Fruit fly (Drosophila melanogaster) whole organism, pupa: ENCODE data around the gene sesB.

ENCODE experiments used
- CG10348 ChIP-seq: fragments of 200-800 bp; sonication (Bioruptor generic); IDR thresholded peaks from 2 replicates; pipeline ENCODE4 v1.3.6; 2022; ENCODE audit warnings: missing biosample characterization, missing genetic modification characterization
- CG12605 ChIP-seq: fragments of 200-800 bp; sonication (Bioruptor generic); IDR thresholded peaks from 2 replicates; pipeline ENCODE4 v1.3.6; 2022; ENCODE audit warnings: missing biosample characterization, missing genetic modification characterization
- CG13204 ChIP-seq: fragments of 200-800 bp; sonication (Bioruptor generic); optimal IDR thresholded peaks from 2 replicates; lab custom pipeline; 2018; ENCODE audit warnings: missing biosample characterization, mild to moderate bottlenecking, missing genetic modification characterization, moderate library complexity
- CG14655 ChIP-seq: fragments of 200-800 bp; sonication (Bioruptor generic); optimal IDR thresholded peaks from 3 replicates; lab custom pipeline; 2017; ENCODE audit warnings: mild to moderate bottlenecking, missing biosample characterization, missing genetic modification reagents, missing genetic modification characterization
- CG15710 ChIP-seq: fragments of 200-800 bp; sonication (Bioruptor generic); optimal IDR thresholded peaks from 2 replicates; lab custom pipeline; 2018; ENCODE audit warnings: missing biosample characterization, mild to moderate bottlenecking, missing genetic modification characterization, moderate library complexity
- CG17806 ChIP-seq: fragments of 200-800 bp; sonication (Bioruptor generic); optimal IDR thresholded peaks from 2 replicates; lab custom pipeline; 2018; ENCODE audit warnings: missing biosample characterization, mild to moderate bottlenecking, missing genetic modification characterization, moderate library complexity
- CG32121 ChIP-seq: fragments of 200-800 bp; sonication (Bioruptor generic); IDR thresholded peaks from 2 replicates; pipeline ENCODE4 v1.3.6; 2022; ENCODE audit warnings: missing biosample characterization, missing genetic modification characterization
- CG34367 ChIP-seq: fragments of 200-800 bp; sonication (Bioruptor generic); optimal IDR thresholded peaks from 2 replicates; lab custom pipeline; 2018; ENCODE audit warnings: missing biosample characterization, mild to moderate bottlenecking, missing genetic modification characterization
- CG4496 ChIP-seq: fragments of 200-800 bp; sonication (Bioruptor generic); IDR thresholded peaks from 3 replicates; pipeline ENCODE4 v1.3.6; 2022; ENCODE audit warnings: missing biosample characterization, missing genetic modification characterization
- CG8159 ChIP-seq: fragments of 200-800 bp; sonication (Bioruptor generic); optimal IDR thresholded peaks from 3 replicates; lab custom pipeline; 2018; ENCODE audit warnings: missing biosample characterization, mild to moderate bottlenecking, missing genetic modification characterization, moderate library complexity
- CG8301 ChIP-seq: fragments of 200-800 bp; sonication (Bioruptor generic); optimal IDR thresholded peaks from 2 replicates; lab custom pipeline; 2018; ENCODE audit warnings: missing biosample characterization, mild to moderate bottlenecking, missing genetic modification characterization
- CG9948 ChIP-seq: fragments of 200-800 bp; sonication (Bioruptor generic); optimal IDR thresholded peaks from 2 replicates; lab custom pipeline; 2018; ENCODE audit warnings: missing biosample characterization, mild to moderate bottlenecking, missing genetic modification characterization, moderate library complexity
- D1 ChIP-seq: fragments of 200-800 bp; sonication (Bioruptor generic); optimal IDR thresholded peaks from 2 replicates; lab custom pipeline; 2018; ENCODE audit warnings: missing biosample characterization, mild to moderate bottlenecking, missing genetic modification characterization, moderate library complexity
- EcR ChIP-seq: fragments of 200-800 bp; sonication (Bioruptor generic); optimal IDR thresholded peaks from 3 replicates; lab custom pipeline; 2019; ENCODE audit warnings: missing biosample characterization, missing genetic modification characterization, mild to moderate bottlenecking, moderate library complexity, missing genetic modification reagents
- Ets98B ChIP-seq: fragments of 200-800 bp; sonication (Bioruptor generic); IDR thresholded peaks from 2 replicates; pipeline ENCODE4 v1.3.6; 2022; ENCODE audit warnings: missing biosample characterization, missing genetic modification characterization
- Pif1A ChIP-seq: fragments of 200-800 bp; sonication (Bioruptor generic); optimal IDR thresholded peaks from 3 replicates; lab custom pipeline; 2016; ENCODE audit warnings: missing biosample characterization, missing genetic modification characterization
- Pif1B ChIP-seq: fragments of 200-800 bp; sonication (Bioruptor generic); optimal IDR thresholded peaks from 3 replicates; lab custom pipeline; 2016; ENCODE audit warnings: missing biosample characterization, missing genetic modification characterization
- Snoo ChIP-seq: fragments of 200-800 bp; sonication (Bioruptor generic); optimal IDR thresholded peaks from 3 replicates; lab custom pipeline; 2017; ENCODE audit warnings: missing biosample characterization, mild to moderate bottlenecking, missing genetic modification characterization, inconsistent platforms
- fd96Ca ChIP-seq: fragments of 200-800 bp; sonication (Bioruptor generic); IDR thresholded peaks from 3 replicates; pipeline ENCODE4 v1.3.6; 2022; ENCODE audit warnings: missing biosample characterization, missing genetic modification characterization
- gl ChIP-seq: fragments of 200-800 bp; sonication (Bioruptor generic); optimal IDR thresholded peaks from 2 replicates; lab custom pipeline; 2018; ENCODE audit warnings: missing biosample characterization, mild to moderate bottlenecking, missing genetic modification characterization
- rn ChIP-seq: fragments of 200-800 bp; sonication (Bioruptor generic); IDR thresholded peaks from 2 replicates; pipeline ENCODE4 v1.3.6; 2022; ENCODE audit warnings: missing biosample characterization, missing genetic modification characterization

sesB gene

DNA sequence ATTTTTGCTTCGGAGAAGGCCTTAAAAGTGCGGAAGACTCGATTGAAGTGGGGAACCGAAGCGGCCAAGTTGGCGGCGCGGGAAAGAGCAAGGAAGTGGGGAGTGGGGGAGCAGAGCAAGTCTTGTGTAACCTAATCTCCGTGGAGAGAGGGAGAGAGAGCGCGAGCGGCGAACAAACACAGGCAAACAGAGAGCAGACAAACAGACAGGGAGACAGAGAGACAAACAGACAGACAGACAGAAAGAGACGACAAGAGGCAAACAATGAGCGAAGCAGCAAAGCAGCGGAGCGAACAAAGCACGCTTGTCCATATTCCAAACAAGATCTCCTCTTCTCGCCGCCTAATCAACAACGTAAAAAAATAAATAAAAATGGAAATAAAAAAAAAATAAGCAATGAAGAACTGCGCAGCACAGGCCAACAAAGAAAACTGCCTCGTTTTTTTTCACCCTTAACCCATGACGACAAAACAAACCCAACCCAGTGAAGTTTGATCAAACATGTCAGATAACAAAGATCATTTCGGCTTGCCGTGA lies 47.9 kb downstream of the sesB start:
- peak; percentile 16 for TF ChIP-seq CG9948
- no peak for TF ChIP-seq CG14655
- peak; percentile 60; the same call in 1 of the 2 replicates for TF ChIP-seq CG12605 (GFP tag; lab: Robert Waterston, UW)
- TF ChIP-seq CG4496: no peak; the same call in 2 of the 3 replicates
- TF ChIP-seq CG34367 (tag; lab: Kevin White, UChicago): no peak
- peak; percentile 34 for TF ChIP-seq CG8159 (tag; lab: Kevin White, UChicago)
- TF ChIP-seq rn: no peak
- TF ChIP-seq CG13204 (GFP tag; lab: Kevin White, UChicago): peak; percentile 72
- peak; percentile 44; the same call in 1 of the 3 replicates for TF ChIP-seq fd96Ca (GFP tag; lab: Robert Waterston, UW)
- no peak for TF ChIP-seq Snoo (tag; lab: Kevin White, UChicago)
- TF ChIP-seq Pif1B (GFP tag; lab: Kevin White, UChicago): no peak
- peak; percentile 44 for TF ChIP-seq Pif1A (GFP tag; lab: Kevin White, UChicago)
- TF ChIP-seq D1 (tag; lab: Kevin White, UChicago): no peak
- TF ChIP-seq CG32121 (GFP tag; lab: Robert Waterston, UW): no peak
- TF ChIP-seq CG8301 (tag; lab: Kevin White, UChicago): no peak
- TF ChIP-seq Ets98B (GFP tag; lab: Robert Waterston, UW): peak; percentile 30; the same call in 1 of the 2 replicates
- TF ChIP-seq CG15710 (tag; lab: Kevin White, UChicago): peak; percentile 35
- no peak for TF ChIP-seq CG17806 (tag; lab: Kevin White, UChicago)
- TF ChIP-seq EcR (GFP tag; lab: Kevin White, UChicago): peak; percentile 25
- no peak for TF ChIP-seq CG10348 (GFP tag; lab: Robert Waterston, UW)
- peak; percentile 51 for TF ChIP-seq gl (tag; lab: Kevin White, UChicago)

DNA sequence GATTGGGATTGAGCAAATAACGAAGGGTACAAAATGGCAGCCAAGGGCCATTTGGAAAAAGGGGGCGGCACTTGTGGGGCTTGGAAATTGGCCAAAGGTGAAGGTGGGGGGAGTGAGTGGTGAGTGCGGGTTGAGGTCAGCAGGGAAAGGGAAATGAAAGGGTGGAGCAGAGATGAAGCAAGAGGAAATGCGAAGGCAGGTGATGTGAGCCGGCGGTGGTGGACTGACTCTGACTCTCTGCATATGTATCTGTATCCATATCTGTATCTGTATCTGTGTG lies 48.7 kb downstream of the sesB start:
- TF ChIP-seq rn (no peak), CG8159 (tag; lab: Kevin White, UChicago) (no peak), CG9948 (no peak), CG13204 (GFP tag; lab: Kevin White, UChicago) (no peak), gl (tag; lab: Kevin White, UChicago) (peak; percentile 10), CG32121 (GFP tag; lab: Robert Waterston, UW) (no peak)
- TF ChIP-seq, all 21 proteins: peak for 1

- peak; percentile 68 for TF ChIP-seq CG15710 (tag; lab: Kevin White, UChicago)
- TF ChIP-seq Ets98B (GFP tag; lab: Robert Waterston, UW): peak; percentile 91
- TF ChIP-seq CG10348 (GFP tag; lab: Robert Waterston, UW): peak; percentile 64
- TF ChIP-seq CG8301 (tag; lab: Kevin White, UChicago): peak; percentile 91
- peak; percentile 71 for TF ChIP-seq CG17806 (tag; lab: Kevin White, UChicago)
- TF ChIP-seq gl (tag; lab: Kevin White, UChicago): peak; percentile 36
- TF ChIP-seq Pif1B (GFP tag; lab: Kevin White, UChicago): peak; percentile 59
- TF ChIP-seq EcR (GFP tag; lab: Kevin White, UChicago): no peak
- no peak for TF ChIP-seq CG13204 (GFP tag; lab: Kevin White, UChicago)
- TF ChIP-seq CG9948: peak; percentile 70
- peak; percentile 94 for TF ChIP-seq fd96Ca (GFP tag; lab: Robert Waterston, UW)
- TF ChIP-seq CG34367 (tag; lab: Kevin White, UChicago): peak; percentile 69
- TF ChIP-seq CG4496: peak; percentile 95
- TF ChIP-seq D1 (tag; lab: Kevin White, UChicago): no peak
- peak; percentile 83 for TF ChIP-seq Pif1A (GFP tag; lab: Kevin White, UChicago)
- TF ChIP-seq CG14655: peak; percentile 92
- peak; percentile 37 for TF ChIP-seq Snoo (tag; lab: Kevin White, UChicago)
- peak; percentile 50; the same call in 1 of the 2 replicates for TF ChIP-seq rn
- peak; percentile 92 for TF ChIP-seq CG32121 (GFP tag; lab: Robert Waterston, UW)
- peak; percentile 63 for TF ChIP-seq CG8159 (tag; lab: Kevin White, UChicago)
- peak; percentile 77 for TF ChIP-seq CG12605 (GFP tag; lab: Robert Waterston, UW)
Measured at dm6 chrX:10737422-10738150, 49.2 kb downstream of the sesB start.

DNA sequence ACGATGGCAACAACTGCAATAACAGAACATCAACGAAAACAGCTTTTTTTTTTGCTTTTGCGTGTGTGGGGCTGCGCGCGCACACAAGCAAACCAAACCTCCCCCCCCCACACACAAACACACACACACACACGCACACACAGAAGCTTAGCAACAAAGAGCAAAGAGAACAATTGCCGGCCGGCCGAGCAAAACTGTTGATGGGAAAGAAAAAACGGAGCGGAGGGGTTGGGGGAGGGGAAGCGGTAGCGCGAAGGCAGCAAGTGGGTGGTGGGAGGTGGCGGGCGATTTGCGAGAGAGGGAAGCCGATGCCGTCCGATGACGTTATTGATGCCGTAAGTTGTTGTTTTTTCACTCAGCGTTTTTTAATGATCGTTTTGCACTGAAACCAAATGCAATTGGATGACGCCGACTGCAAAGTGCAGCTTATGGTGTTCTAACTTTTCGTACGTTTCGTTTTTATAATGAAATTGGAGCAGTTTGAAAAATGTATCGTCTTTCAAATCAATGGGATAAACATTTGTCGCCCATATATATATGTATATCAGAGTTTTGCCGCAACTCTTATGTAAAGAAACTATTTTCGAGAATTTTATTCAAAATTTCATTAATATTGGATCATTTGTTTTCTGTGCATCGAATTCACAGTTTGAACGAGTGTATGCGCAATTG lies 50.9 kb downstream of the sesB start:
- no peak for TF ChIP-seq D1 (tag; lab: Kevin White, UChicago)
- TF ChIP-seq CG14655: peak; percentile 69
- peak; percentile 15 for TF ChIP-seq CG34367 (tag; lab: Kevin White, UChicago)
- peak; percentile 51 for TF ChIP-seq EcR (GFP tag; lab: Kevin White, UChicago)
- peak; percentile 62 for TF ChIP-seq CG4496
- peak; percentile 48; the same call in 1 of the 2 replicates for TF ChIP-seq Ets98B (GFP tag; lab: Robert Waterston, UW)
- peak; percentile 60; the same call in 2 of the 3 replicates for TF ChIP-seq fd96Ca (GFP tag; lab: Robert Waterston, UW)
- TF ChIP-seq CG17806 (tag; lab: Kevin White, UChicago): no peak
- TF ChIP-seq CG15710 (tag; lab: Kevin White, UChicago): peak; percentile 3
- TF ChIP-seq CG32121 (GFP tag; lab: Robert Waterston, UW): peak; percentile 65; the same call in 1 of the 2 replicates
- peak; percentile 18 for TF ChIP-seq CG8159 (tag; lab: Kevin White, UChicago)
- TF ChIP-seq Snoo (tag; lab: Kevin White, UChicago): no peak
- peak; percentile 79 for TF ChIP-seq CG13204 (GFP tag; lab: Kevin White, UChicago)
- TF ChIP-seq gl (tag; lab: Kevin White, UChicago): peak; percentile 46
- peak; percentile 39 for TF ChIP-seq CG8301 (tag; lab: Kevin White, UChicago)
